Worm (Caenorhabditis elegans) whole organism, late embryonic: ENCODE data around the gene Y82E9BR.3.

ENCODE experiments used
- C08G9.2 ChIP-seq: sonication (generic microtip); optimal IDR thresholded peaks from 2 replicates; lab custom pipeline; 2016; ENCODE audit warnings: mild to moderate bottlenecking, missing genetic modification characterization, moderate library complexity, missing compliant biosample characterization
- C38D4.7 ChIP-seq: fragments of 200-800 bp; sonication (Bioruptor generic); optimal IDR thresholded peaks from 2 replicates; lab custom pipeline; 2018; ENCODE audit warnings: mild to moderate bottlenecking, missing genetic modification characterization, moderate library complexity, missing compliant biosample characterization
- F13H6.1 ChIP-seq: sonication (generic microtip); optimal IDR thresholded peaks from 2 replicates; lab custom pipeline; 2016; ENCODE audit warnings: missing genetic modification characterization, missing compliant biosample characterization
- K02D7.2 ChIP-seq: sonication (generic microtip); optimal IDR thresholded peaks from 2 replicates; lab custom pipeline; 2017; ENCODE audit warnings: mild to moderate bottlenecking, missing genetic modification characterization, missing compliant biosample characterization
- K09A11.1 ChIP-seq: sonication (generic microtip); optimal IDR thresholded peaks from 2 replicates; lab custom pipeline; 2017; ENCODE audit warnings: antibody characterized with exemption, mild to moderate bottlenecking, missing genetic modification characterization, missing compliant biosample characterization; ENCODE audit not compliant: insufficient read depth
- T23F11.4 ChIP-seq: fragments of 200-800 bp; sonication (Bioruptor generic); optimal IDR thresholded peaks from 2 replicates; lab custom pipeline; 2018; ENCODE audit warnings: mild to moderate bottlenecking, missing genetic modification characterization, missing compliant biosample characterization
- Y22D7AL.16 ChIP-seq: sonication (generic microtip); optimal IDR thresholded peaks from 2 replicates; lab custom pipeline; 2016; ENCODE audit warnings: missing genetic modification characterization, missing compliant biosample characterization
- ahr-1 ChIP-seq: sonication (generic microtip); optimal IDR thresholded peaks from 2 replicates; lab custom pipeline; 2016; ENCODE audit warnings: missing genetic modification characterization, missing compliant biosample characterization
- ama-1 ChIP-seq: fragments of 150-350 bp; optimal IDR thresholded peaks from 2 replicates; lab custom pipeline; 2014
- ceh-14 ChIP-seq: sonication (generic microtip); optimal IDR thresholded peaks from 2 replicates; lab custom pipeline; 2016; ENCODE audit warnings: missing genotype, missing genetic modification characterization, missing compliant biosample characterization
- ceh-19 ChIP-seq: fragments of 200-800 bp; sonication (Bioruptor generic); optimal IDR thresholded peaks from 2 replicates; lab custom pipeline; 2018; ENCODE audit warnings: mild to moderate bottlenecking, missing genetic modification characterization, missing compliant biosample characterization
- ceh-2 ChIP-seq: sonication (generic microtip); optimal IDR thresholded peaks from 2 replicates; lab custom pipeline; 2016; ENCODE audit warnings: missing genotype, missing genetic modification characterization, missing compliant biosample characterization
- dve-1 ChIP-seq: sonication (generic microtip); optimal IDR thresholded peaks from 2 replicates; lab custom pipeline; 2017; ENCODE audit warnings: antibody characterized with exemption, mild to moderate bottlenecking, missing genetic modification characterization, missing compliant biosample characterization
- elt-2 ChIP-seq: sonication (generic microtip); optimal IDR thresholded peaks from 2 replicates; lab custom pipeline; 2016; ENCODE audit warnings: missing genetic modification reagents, missing genetic modification characterization, missing compliant biosample characterization
- elt-4 ChIP-seq: sonication (generic microtip); optimal IDR thresholded peaks from 2 replicates; lab custom pipeline; 2016; ENCODE audit warnings: missing genetic modification characterization, missing compliant biosample characterization
- eyg-1 ChIP-seq: sonication (generic microtip); optimal IDR thresholded peaks from 2 replicates; lab custom pipeline; 2016; ENCODE audit warnings: missing genotype, missing genetic modification characterization, missing compliant biosample characterization
- fax-1 ChIP-seq: sonication (generic microtip); optimal IDR thresholded peaks from 2 replicates; lab custom pipeline; 2016; ENCODE audit warnings: missing genotype, missing genetic modification characterization, missing compliant biosample characterization
- fkh-10 ChIP-seq: fragments of 150-350 bp; optimal IDR thresholded peaks from 2 replicates; lab custom pipeline; 2014; ENCODE audit warnings: missing biosample characterization, missing genetic modification reagents, missing genetic modification characterization
- hlh-30 ChIP-seq: sonication (generic microtip); optimal IDR thresholded peaks from 2 replicates; lab custom pipeline; 2017; ENCODE audit warnings: antibody characterized with exemption, missing genetic modification characterization, missing compliant biosample characterization; ENCODE audit not compliant: insufficient read depth
- hlh-6 ChIP-seq: sonication (generic microtip); optimal IDR thresholded peaks from 2 replicates; lab custom pipeline; 2016; ENCODE audit warnings: missing genotype, missing genetic modification characterization, missing compliant biosample characterization
- hlh-8 ChIP-seq: sonication (generic microtip); optimal IDR thresholded peaks from 2 replicates; lab custom pipeline; 2016; ENCODE audit warnings: missing genotype, missing genetic modification characterization, missing compliant biosample characterization
- lim-6 ChIP-seq: sonication (generic microtip); optimal IDR thresholded peaks from 2 replicates; lab custom pipeline; 2016; ENCODE audit warnings: missing genetic modification characterization, missing compliant biosample characterization
- madf-2 ChIP-seq: sonication (generic microtip); optimal IDR thresholded peaks from 2 replicates; lab custom pipeline; 2017; ENCODE audit warnings: missing genetic modification characterization, missing compliant biosample characterization
- mec-3 ChIP-seq: sonication (generic microtip); optimal IDR thresholded peaks from 2 replicates; lab custom pipeline; 2016; ENCODE audit warnings: borderline replicate concordance, missing genetic modification characterization, missing compliant biosample characterization
- nfya-1 ChIP-seq: sonication (generic microtip); optimal IDR thresholded peaks from 2 replicates; lab custom pipeline; 2017; ENCODE audit warnings: missing genetic modification characterization, mild to moderate bottlenecking, missing compliant biosample characterization, antibody characterized with exemption, moderate library complexity
- nhr-232 ChIP-seq: sonication (generic microtip); optimal IDR thresholded peaks from 2 replicates; lab custom pipeline; 2016; ENCODE audit warnings: missing genetic modification characterization, missing compliant biosample characterization
- pros-1 ChIP-seq: fragments of 150-350 bp; optimal IDR thresholded peaks from 2 replicates; lab custom pipeline; 2014; ENCODE audit warnings: missing biosample characterization, missing genetic modification reagents, missing genetic modification characterization
- rnt-1 ChIP-seq: sonication (generic microtip); optimal IDR thresholded peaks from 2 replicates; lab custom pipeline; 2016; ENCODE audit warnings: missing genetic modification characterization, missing compliant biosample characterization
- sox-2 ChIP-seq: fragments of 200-800 bp; sonication (Bioruptor generic); IDR thresholded peaks from 2 replicates; pipeline ENCODE4 v1.3.6; 2022; ENCODE audit warnings: missing genetic modification reagents, missing genetic modification characterization, missing compliant biosample characterization
- syd-9 ChIP-seq: sonication (generic microtip); optimal IDR thresholded peaks from 2 replicates; lab custom pipeline; 2016; ENCODE audit warnings: mild to moderate bottlenecking, missing genetic modification characterization, moderate library complexity, missing compliant biosample characterization
- tbx-2 ChIP-seq: sonication (generic microtip); optimal IDR thresholded peaks from 2 replicates; lab custom pipeline; 2016; ENCODE audit warnings: missing genetic modification characterization, missing compliant biosample characterization
- unc-3 ChIP-seq, 2 experiments: fragments of 200-800 bp in 1 of 2; sonication (Bioruptor generic) in 1 of 2; sonication (generic microtip) in 1 of 2; conservative IDR thresholded peaks in 1 of 2; optimal IDR thresholded peaks in 1 of 2; 2 replicates each; pipeline versions ENCODE4 v1.3.6 to Lab custom; 2016 to 2022; ENCODE audit warnings: missing compliant biosample characterization in 2 of 2, missing genetic modification characterization in 2 of 2, missing genetic modification reagents in 1 of 2
- unc-55 ChIP-seq: sonication (generic microtip); optimal IDR thresholded peaks from 2 replicates; lab custom pipeline; 2017; ENCODE audit warnings: missing biosample characterization, missing genetic modification reagents, missing genetic modification characterization
- zip-5 ChIP-seq: sonication (generic microtip); optimal IDR thresholded peaks from 2 replicates; lab custom pipeline; 2016; ENCODE audit warnings: missing genetic modification characterization, missing compliant biosample characterization

Y82E9BR.3 gene

ce11 chrIII:1384092-1384491 is 34.9 kb upstream of the Y82E9BR.3 start, which contains the start of the genes fbxa-138 and Y82E9BR.5:
Gene fbxa-138, minus strand, starts transcription at chrIII:1384252.
Gene Y82E9BR.5, plus strand, starts transcription at chrIII:1384370.
- TF ChIP-seq unc-55 (no peak), hlh-30 (tag; lab: Kevin White, UChicago) (no peak), pros-1 (tag; lab: Kevin White, UChicago) (no peak)

ce11 chrIII:1384694-1385093 is 34.3 kb upstream of the Y82E9BR.3 start:
- TF ChIP-seq ceh-2 (tag; lab: Kevin White, UChicago) (no peak), ahr-1 (no peak), sox-2 (GFP tag; lab: Robert Waterston, UW) (no peak), rnt-1 (tag; lab: Kevin White, UChicago) (no peak), K02D7.2 (tag; lab: Kevin White, UChicago) (no peak), unc-3 (GFP tag; conservative IDR thresholded peaks at IDR 0.05; lab: Robert Waterston, UW) (no peak), unc-3 (tag; optimal IDR thresholded peaks at IDR 0.05; lab: Kevin White, UChicago) (no peak), lim-6 (tag; lab: Kevin White, UChicago) (no peak), elt-4 (no peak), madf-2 (tag; lab: Kevin White, UChicago) (no peak), nfya-1 (tag; lab: Kevin White, UChicago) (no peak), hlh-6 (no peak), ceh-19 (no peak), F13H6.1 (tag; lab: Kevin White, UChicago) (no peak), fkh-10 (GFP tag; lab: Kevin White, UChicago) (no peak), tbx-2 (tag; lab: Kevin White, UChicago) (no peak), C08G9.2 (tag; lab: Kevin White, UChicago) (no peak), dve-1 (tag; lab: Kevin White, UChicago) (no peak), syd-9 (tag; lab: Kevin White, UChicago) (no peak), elt-2 (tag; lab: Kevin White, UChicago) (no peak), hlh-8 (tag; lab: Kevin White, UChicago) (no peak)

ce11 chrIII:1388274-1389058 is 30.5 kb upstream of the Y82E9BR.3 start, which contains the start of gene pals-20:
Gene pals-20, minus strand, starts transcription at chrIII:1388324.
- TF ChIP-seq T23F11.4 (GFP tag; lab: Kevin White, UChicago) (no peak), unc-3 (GFP tag; conservative IDR thresholded peaks at IDR 0.05; lab: Robert Waterston, UW) (no peak), unc-3 (tag; optimal IDR thresholded peaks at IDR 0.05; lab: Kevin White, UChicago) (no peak), fax-1 (tag; lab: Kevin White, UChicago) (no peak), mec-3 (tag; lab: Kevin White, UChicago) (no peak), ama-1 (lab: Kevin White, UChicago) (no peak), syd-9 (tag; lab: Kevin White, UChicago) (no peak), eyg-1 (no peak), nhr-232 (tag; lab: Kevin White, UChicago) (no peak), K02D7.2 (tag; lab: Kevin White, UChicago) (no peak), C38D4.7 (no peak), K09A11.1 (tag; lab: Kevin White, UChicago) (no peak), ceh-14 (tag; lab: Kevin White, UChicago) (no peak), zip-5 (tag; lab: Kevin White, UChicago) (no peak), hlh-8 (tag; lab: Kevin White, UChicago) (no peak), Y22D7AL.16 (tag; lab: Kevin White, UChicago) (no peak), pros-1 (tag; lab: Kevin White, UChicago) (no peak)

ce11 chrIII:1389988-1390387 is 29.0 kb upstream of the Y82E9BR.3 start:
- TF ChIP-seq Y22D7AL.16 (tag; lab: Kevin White, UChicago) (no peak), elt-2 (tag; lab: Kevin White, UChicago) (peak; percentile 86)
